Worm (Caenorhabditis elegans): ENCODE data around the gene Y66D12A.13.
A peak's percentile ranks its signal among the peaks of the same experiment; 100 is the strongest.

The Y66D12A.13 gene

ce11 chrIII:11559677-11560076, 11.5 kb downstream of the Y66D12A.13 start (continued):
- TF ChIP-seq nhr-11 (tag; optimal IDR thresholded peaks at IDR 0.05): no peak

- TF ChIP-seq mep-1 (tag; optimal IDR thresholded peaks at IDR 0.05) (no peak), nhr-28 (tag; optimal IDR thresholded peaks at IDR 0.05) (no peak), nhr-237 (tag; optimal IDR thresholded peaks at IDR 0.05) (no peak), efl-3 (GFP tag; optimal IDR thresholded peaks at IDR 0.05) (no peak), fkh-8 (tag; optimal IDR thresholded peaks at IDR 0.05) (no peak), ceh-88 (GFP tag; IDR thresholded peaks at IDR 0.05) (no peak), isw-1 (GFP tag; IDR thresholded peaks at IDR 0.05) (no peak), nhr-85 (tag) (no peak), nhr-84 (tag; optimal IDR thresholded peaks at IDR 0.05) (no peak), tlp-1 (tag; optimal IDR thresholded peaks at IDR 0.05) (no peak), dpl-1 (GFP tag; optimal IDR thresholded peaks at IDR 0.05) (no peak), zag-1 (tag; optimal IDR thresholded peaks at IDR 0.05) (no peak), unc-62 (GFP tag; optimal IDR thresholded peaks at IDR 0.05) (no peak), elt-3 (tag; optimal IDR thresholded peaks at IDR 0.05) (no peak)
Observed at ce11 chrIII:11560504-11561202, 12.5 kb downstream of the Y66D12A.13 start, which contains the start of gene ztf-29. ztf-29 (plus strand) TSS chrIII:11561152.

ce11 chrIII:11561597-11561996, 13.4 kb downstream of the Y66D12A.13 start:
- TF ChIP-seq vab-15 (tag; optimal IDR thresholded peaks at IDR 0.05) (no peak), egl-27 (tag; optimal IDR thresholded peaks at IDR 0.05) (no peak), nhr-85 (tag) (peak; percentile 7), fos-1 (tag; optimal IDR thresholded peaks at IDR 0.05) (no peak)

ce11 chrIII:11563417-11563949, 15.3 kb downstream of the Y66D12A.13 start, which contains the start of gene Y66D12A.11:
Y66D12A.11 (plus strand) TSS chrIII:11563467.
- TF ChIP-seq efl-1 (optimal IDR thresholded peaks at IDR 0.05): no peak
- TF ChIP-seq efl-1 (GFP tag; optimal IDR thresholded peaks at IDR 0.05 in 1 of 2): no peak
- TF ChIP-seq efl-3 (GFP tag; optimal IDR thresholded peaks at IDR 0.05): no peak
- TF ChIP-seq ama-1 (optimal IDR thresholded peaks at IDR 0.05): no peak
- no peak for TF ChIP-seq nhr-85 (tag)
- TF ChIP-seq lin-14 (GFP tag; optimal IDR thresholded peaks at IDR 0.05): no peak
- no peak for TF ChIP-seq lin-15B (tag; optimal IDR thresholded peaks at IDR 0.05)
- no peak for TF ChIP-seq irx-1 (tag; optimal IDR thresholded peaks at IDR 0.05)
- no peak for TF ChIP-seq ceh-63 (GFP tag; optimal IDR thresholded peaks at IDR 0.05)
- TF ChIP-seq nhr-11 (tag; optimal IDR thresholded peaks at IDR 0.05): no peak
- TF ChIP-seq alr-1 (tag; optimal IDR thresholded peaks at IDR 0.05; ENCODE audit: borderline replicate concordance): no peak
- no peak for TF ChIP-seq egl-13 (tag; optimal IDR thresholded peaks at IDR 0.05)
- TF ChIP-seq hlh-17 (GFP tag; optimal IDR thresholded peaks at IDR 0.05; ENCODE audit: borderline replicate concordance): no peak
- no peak for TF ChIP-seq ztf-11 (tag; optimal IDR thresholded peaks at IDR 0.05)
- no peak for TF ChIP-seq vab-15 (tag; optimal IDR thresholded peaks at IDR 0.05)

ce11 chrIII:11565602-11566001, 17.4 kb downstream of the Y66D12A.13 start, which contains the start of gene Y66D12A.10:
Y66D12A.10 (plus strand) TSS chrIII:11565874.
- peak; percentile 22 for TF ChIP-seq nhr-90 (tag; optimal IDR thresholded peaks at IDR 0.05; ENCODE audit: poor library complexity)
- TF ChIP-seq nhr-77 (tag; optimal IDR thresholded peaks at IDR 0.05): peak; percentile 33
- peak in 1 of 2 experiments; percentile 3 for TF ChIP-seq mdl-1 (tag; optimal IDR thresholded peaks at IDR 0.05)
- peak; percentile 19 for TF ChIP-seq swsn-7 (tag; optimal IDR thresholded peaks at IDR 0.05)
- TF ChIP-seq nhr-47 (tag; optimal IDR thresholded peaks at IDR 0.05): no peak
- peak; percentile 25 for TF ChIP-seq mep-1 (tag; optimal IDR thresholded peaks at IDR 0.05)
- peak; percentile 66 for TF ChIP-seq lin-15B (tag; optimal IDR thresholded peaks at IDR 0.05)
- TF ChIP-seq ceh-82 (tag; optimal IDR thresholded peaks at IDR 0.05): peak in 1 of 3 experiments; percentile 56
- TF ChIP-seq unc-86 (tag; optimal IDR thresholded peaks at IDR 0.05): peak; percentile 13
- 0 out of 2 replicates have a peak, but pooled peaks have one; percentile 14 for TF ChIP-seq nhr-19 (GFP tag; conservative IDR thresholded peaks at IDR 0.05)
- peak; percentile 91 to 96 (median 94) for TF ChIP-seq dpl-1 (GFP tag; optimal IDR thresholded peaks at IDR 0.05)
- peak; percentile 62 for TF ChIP-seq skn-1 (tag; optimal IDR thresholded peaks at IDR 0.05)
- TF ChIP-seq fkh-10 (GFP tag; optimal IDR thresholded peaks at IDR 0.05): no peak
- peak; percentile 32 for TF ChIP-seq lin-13 (GFP tag; optimal IDR thresholded peaks at IDR 0.05)
- TF ChIP-seq tlp-1 (tag; optimal IDR thresholded peaks at IDR 0.05): no peak
- TF ChIP-seq egl-13 (tag; optimal IDR thresholded peaks at IDR 0.05): no peak
- peak; percentile 27 for TF ChIP-seq xbp-1 (tag; optimal IDR thresholded peaks at IDR 0.05)
- TF ChIP-seq hpl-2 (GFP tag; optimal IDR thresholded peaks at IDR 0.05): no peak
- no peak for TF ChIP-seq nhr-12 (tag; optimal IDR thresholded peaks at IDR 0.05)
- peak; percentile 96 to 99 for TF ChIP-seq lin-35 (GFP tag; optimal IDR thresholded peaks at IDR 0.05)

Measured in whole organism, L1 larva.